Worm (Caenorhabditis elegans): Measurements from ENCODE around the gene F14F9.8.

DNA sequence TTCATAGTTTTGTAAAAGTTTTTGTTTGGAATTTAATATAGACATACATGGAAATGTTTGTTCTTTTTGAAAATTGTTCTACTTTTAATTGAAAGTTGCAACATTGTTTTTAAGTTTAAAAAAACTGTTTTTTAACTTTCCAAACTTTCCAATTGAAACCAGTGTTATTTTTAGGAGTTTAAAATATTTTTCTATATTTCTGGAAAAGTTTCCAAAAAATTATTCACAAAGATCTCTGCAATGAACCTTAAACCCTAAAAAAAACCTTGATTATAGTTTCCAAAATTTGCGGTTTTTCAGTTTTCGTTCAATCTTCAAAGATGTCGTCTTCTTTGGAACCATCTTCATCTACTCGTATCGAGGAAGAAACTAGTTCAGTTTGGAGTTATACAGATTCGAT is 2.3 kb downstream of the F14F9.8 start, which contains the start of gene F14F9.4:
- TF ChIP-seq unc-86 (tag; optimal IDR thresholded peaks at IDR 0.05): no peak
- TF ChIP-seq hlh-30 (tag; optimal IDR thresholded peaks at IDR 0.05; ENCODE audit: insufficient read depth): no peak
- no peak for TF ChIP-seq ceh-24 (tag; optimal IDR thresholded peaks at IDR 0.05)
- no peak for TF ChIP-seq dve-1 (tag; optimal IDR thresholded peaks at IDR 0.05)
- TF ChIP-seq tbx-2 (tag; optimal IDR thresholded peaks at IDR 0.05): no peak
- no peak for TF ChIP-seq nhr-11 (tag; optimal IDR thresholded peaks at IDR 0.05)
- TF ChIP-seq C38D4.7 (GFP tag; optimal IDR thresholded peaks at IDR 0.05): no peak
- no peak for TF ChIP-seq zip-5 (tag; optimal IDR thresholded peaks at IDR 0.05)
- TF ChIP-seq ztf-16 (tag; optimal IDR thresholded peaks at IDR 0.05): no peak
- no peak for TF ChIP-seq tbx-7 (tag; optimal IDR thresholded peaks at IDR 0.05)
- no peak for TF ChIP-seq unc-42 (tag; optimal IDR thresholded peaks at IDR 0.05)
- TF ChIP-seq elt-4 (tag; optimal IDR thresholded peaks at IDR 0.05): no peak
